Worm (Caenorhabditis elegans): ENCODE measurements around the gene ttr-23.

DNA sequence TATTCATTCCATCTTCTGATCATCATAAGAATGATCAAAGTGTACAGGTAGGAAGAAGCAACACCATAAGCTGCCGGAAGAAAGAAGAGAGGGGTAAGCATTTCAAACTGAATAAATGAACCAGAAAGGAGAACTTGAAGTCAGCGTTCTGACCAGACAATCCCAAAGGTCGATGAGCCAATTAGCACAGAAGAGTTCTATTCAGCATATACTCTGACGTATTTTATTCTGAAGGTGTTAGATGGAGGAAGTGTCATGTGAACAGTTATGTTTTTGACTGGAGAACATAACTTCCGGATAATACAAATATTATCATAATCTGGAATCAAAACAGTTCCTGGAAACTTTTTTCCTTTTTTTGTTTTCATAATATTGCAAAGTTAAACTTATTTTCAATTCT lies 966 bp downstream of the ttr-23 start, which contains the start of gene srg-32:
- TF ChIP-seq R02D3.7 (tag; optimal IDR thresholded peaks at IDR 0.05), result no peak
- no peak for TF ChIP-seq lin-39 (tag; optimal IDR thresholded peaks at IDR 0.05)
- TF ChIP-seq pha-4 (tag; optimal IDR thresholded peaks at IDR 0.05), result no peak
- TF ChIP-seq ceh-16 (tag; optimal IDR thresholded peaks at IDR 0.05), result no peak
- TF ChIP-seq nhr-11 (tag; optimal IDR thresholded peaks at IDR 0.05), result no peak
- no peak for TF ChIP-seq ZK546.5 (tag; optimal IDR thresholded peaks at IDR 0.05)
- no peak for TF ChIP-seq nhr-77 (tag; optimal IDR thresholded peaks at IDR 0.05)
